Worm (Caenorhabditis elegans): ENCODE data around the gene C34F6.5.

C34F6.5 gene

ce11 chrX:11243604-11244003 lies 34.9 kb upstream of the C34F6.5 start (continued):
- TF ChIP-seq attf-6 (GFP tag; IDR thresholded peaks at IDR 0.05), result no peak
- TF ChIP-seq ceh-27 (GFP tag; optimal IDR thresholded peaks at IDR 0.05), result no peak
- TF ChIP-seq F55B11.4 (tag; optimal IDR thresholded peaks at IDR 0.05; ENCODE audit: borderline replicate concordance, insufficient read depth), result no peak
- TF ChIP-seq ceh-40 (GFP tag; IDR thresholded peaks at IDR 0.05), result no peak

- TF ChIP-seq C06A6.2 (GFP tag; conservative IDR thresholded peaks at IDR 0.05) (no peak), him-1 (tag; optimal IDR thresholded peaks at IDR 0.05) (no peak), tlf-1 (GFP tag; optimal IDR thresholded peaks at IDR 0.05) (no peak), ekl-4 (GFP tag; IDR thresholded peaks at IDR 0.05) (no peak), dpl-1 (GFP tag; optimal IDR thresholded peaks at IDR 0.05) (no peak), sptf-2 (GFP tag; optimal IDR thresholded peaks at IDR 0.05) (no peak), K12H6.12 (tag; optimal IDR thresholded peaks at IDR 0.05) (no peak), snpc-1.3 (tag; optimal IDR thresholded peaks at IDR 0.05; ENCODE audit: insufficient read depth) (no peak), nhr-120 (GFP tag; IDR thresholded peaks at IDR 0.05) (no peak), attf-5 (GFP tag; optimal IDR thresholded peaks at IDR 0.05) (no peak), snpc-1.1 (tag; optimal IDR thresholded peaks at IDR 0.05; ENCODE audit: insufficient read depth) (no peak), rec-8 (tag; optimal IDR thresholded peaks at IDR 0.05) (no peak), rcor-1 (GFP tag; IDR thresholded peaks at IDR 0.05) (no peak), mxl-1 (tag; optimal IDR thresholded peaks at IDR 0.05) (no peak), B0261.1 (tag; optimal IDR thresholded peaks at IDR 0.05) (no peak), T07F8.4 (tag; optimal IDR thresholded peaks at IDR 0.05) (no peak), repo-1 (tag; optimal IDR thresholded peaks at IDR 0.05) (no peak), F33H1.4 (GFP tag; IDR thresholded peaks at IDR 0.05) (no peak), ccch-3 (GFP tag; optimal IDR thresholded peaks at IDR 0.05) (no peak), hlh-26 (GFP tag; conservative IDR thresholded peaks at IDR 0.05) (no peak)
Measured at ce11 chrX:11241479-11241878, 32.8 kb upstream of the C34F6.5 start.

ce11 chrX:11240585-11241115 lies 32.0 kb upstream of the C34F6.5 start, which contains the start of gene C34F6.10:
C34F6.10 (minus strand) TSS chrX:11240635.
- TF ChIP-seq atf-7 (tag; optimal IDR thresholded peaks at IDR 0.05) (peak; percentile 16), gei-17 (GFP tag; optimal IDR thresholded peaks at IDR 0.05) (no peak), F39B2.1 (GFP tag; IDR thresholded peaks at IDR 0.05) (no peak), ceh-27 (GFP tag; optimal IDR thresholded peaks at IDR 0.05) (peak; percentile 29)

DNA sequence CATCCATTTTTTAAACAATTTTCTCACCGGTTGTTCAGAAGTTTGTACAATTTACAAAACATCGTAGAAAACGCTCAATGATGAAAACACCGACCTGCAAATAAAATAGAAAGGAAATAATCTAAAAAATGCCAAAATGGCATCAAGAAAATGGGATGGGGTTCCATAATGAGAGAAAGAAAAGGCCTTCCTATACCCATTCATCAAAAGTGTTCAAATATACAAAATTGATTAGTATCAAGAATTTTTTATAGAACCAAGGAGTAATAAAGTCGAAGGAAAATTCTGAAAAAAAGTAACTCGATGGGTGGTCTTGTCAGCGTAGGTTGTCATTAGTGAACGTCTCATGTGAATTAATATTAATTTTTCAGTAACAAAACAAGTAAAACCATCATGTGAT lies 17.9 kb upstream of the C34F6.5 start, which contains the start of gene C34F6.12:
Gene C34F6.12, minus strand, starts transcription at position 101 of the 400 bp plus-strand sequence.
- TF ChIP-seq somi-1 (GFP tag; optimal IDR thresholded peaks at IDR 0.05), result no peak

DNA sequence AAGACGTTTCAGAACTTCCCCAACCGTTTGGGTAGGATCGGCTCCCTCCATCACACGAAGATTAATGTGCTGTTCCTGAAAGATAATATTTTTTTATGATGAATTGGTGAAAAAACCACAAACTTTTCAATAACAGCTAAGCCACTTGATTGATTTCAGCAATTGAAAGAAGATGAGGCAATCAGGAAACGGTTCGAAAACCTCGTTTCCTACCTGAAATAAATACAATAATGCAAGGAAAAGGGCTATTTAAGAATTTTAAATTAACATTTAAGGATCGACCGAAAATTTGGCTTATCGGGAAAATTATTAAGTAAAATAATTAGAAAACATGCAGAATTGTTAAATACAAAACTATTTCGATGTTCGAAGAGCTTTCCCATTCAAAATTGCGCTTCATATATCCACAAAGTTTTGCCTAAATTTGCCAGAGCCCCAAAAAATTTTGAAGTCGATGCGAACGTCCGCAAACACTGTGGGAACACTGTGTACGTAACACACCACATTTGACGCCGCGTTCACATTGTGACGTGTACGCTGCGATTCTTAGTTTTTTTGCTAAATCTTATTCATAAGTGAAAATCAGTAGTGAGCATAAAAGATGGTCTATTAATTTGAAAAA lies 14.0 kb upstream of the C34F6.5 start, which contains the start of gene C34F6.9:
Gene C34F6.9, minus strand, starts transcription at position 51 of the 622 bp plus-strand sequence.
- TF ChIP-seq atf-7 (tag; optimal IDR thresholded peaks at IDR 0.05), result no peak
- no peak for TF ChIP-seq hrde-1 (tag; optimal IDR thresholded peaks at IDR 0.05; ENCODE audit: borderline replicate concordance)
- no peak for TF ChIP-seq snpc-4 (GFP tag; optimal IDR thresholded peaks at IDR 0.05)
- no peak for TF ChIP-seq snpc-4 (tag; optimal IDR thresholded peaks at IDR 0.05)
- TF ChIP-seq K11D2.4 (GFP tag; IDR thresholded peaks at IDR 0.05), result no peak
- TF ChIP-seq repo-1 (tag; optimal IDR thresholded peaks at IDR 0.05), result no peak
- no peak for TF ChIP-seq Y53F4B.3 (GFP tag; IDR thresholded peaks at IDR 0.05)
- TF ChIP-seq mel-28 (tag; optimal IDR thresholded peaks at IDR 0.05; ENCODE audit: borderline replicate concordance), result no peak
- no peak for TF ChIP-seq F37B4.10 (GFP tag; IDR thresholded peaks at IDR 0.05)
- no peak for TF ChIP-seq lag-1 (GFP tag; IDR thresholded peaks at IDR 0.05)
- TF ChIP-seq ztf-22 (GFP tag; optimal IDR thresholded peaks at IDR 0.05), result no peak
- TF ChIP-seq hlh-26 (GFP tag; conservative IDR thresholded peaks at IDR 0.05), result no peak
- TF ChIP-seq nhr-80 (tag; optimal IDR thresholded peaks at IDR 0.05), result no peak
- TF ChIP-seq ztf-28 (GFP tag; IDR thresholded peaks at IDR 0.05), result no peak
- no peak for TF ChIP-seq fkh-3 (tag; optimal IDR thresholded peaks at IDR 0.05)
- TF ChIP-seq hlh-12 (tag; optimal IDR thresholded peaks at IDR 0.05), result no peak
- TF ChIP-seq madf-3 (GFP tag; IDR thresholded peaks at IDR 0.05), result no peak

Data from whole organism, young adult.